Fruit fly (Drosophila melanogaster): ENCODE data around the gene stx.

The stx gene

DNA sequence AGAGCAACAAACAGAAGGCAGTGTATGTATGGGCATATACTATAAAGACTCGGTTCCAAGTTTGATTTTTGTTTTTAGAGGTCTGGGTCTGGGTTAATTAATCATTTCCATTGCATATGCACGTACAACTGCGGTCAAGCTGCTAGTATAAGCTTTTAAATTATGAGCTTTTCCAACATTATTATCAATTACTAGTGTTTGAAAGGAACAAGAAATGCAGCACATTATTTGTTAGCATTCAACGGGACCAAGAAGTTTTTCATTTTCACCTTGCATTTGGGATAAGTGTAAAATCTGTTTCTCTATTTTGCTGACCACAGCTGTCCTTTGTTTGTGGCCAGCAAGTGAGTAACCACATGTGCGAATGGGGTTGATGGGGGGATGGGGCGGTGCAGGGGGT lies 26.9 kb downstream of the stx start (continued):
- TF ChIP-seq lab (GFP tag; optimal IDR thresholded peaks at IDR 0.05) (peak; percentile 49), CG2678 (tag; optimal IDR thresholded peaks at IDR 0.05) (no peak), HHEX (GFP tag; optimal IDR thresholded peaks at IDR 0.05) (no peak), CG8359 (GFP tag; optimal IDR thresholded peaks at IDR 0.05; ENCODE audit: borderline replicate concordance) (no peak), Xbp1 (GFP tag; optimal IDR thresholded peaks at IDR 0.05) (peak; percentile 43), sens (GFP tag) (peak; percentile 71), sd (tag; optimal IDR thresholded peaks at IDR 0.05) (no peak), CG1024 (GFP tag; IDR thresholded peaks at IDR 0.05) (no peak), HLH3B (GFP tag; IDR thresholded peaks at IDR 0.05) (peak; percentile 64), Adf1 (GFP tag; IDR thresholded peaks at IDR 0.05) (no peak), tna (GFP tag; IDR thresholded peaks at IDR 0.05; ENCODE audit: partially characterized antibody) (no peak), sna (GFP tag; IDR thresholded peaks at IDR 0.05; ENCODE audit: partially characterized antibody) (no peak), toy (GFP tag; IDR thresholded peaks at IDR 0.05) (no peak), Hsf (GFP tag; optimal IDR thresholded peaks at IDR 0.05) (no peak), crol (GFP tag; IDR thresholded peaks at IDR 0.05) (no peak), CG31365 (tag; optimal IDR thresholded peaks at IDR 0.05) (no peak), chif (GFP tag; optimal IDR thresholded peaks at IDR 0.05) (no peak), CG30403 (GFP tag; optimal IDR thresholded peaks at IDR 0.05) (peak; percentile 30), sens-2 (GFP tag; IDR thresholded peaks at IDR 0.05) (peak; percentile 63), CG9437 (GFP tag; optimal IDR thresholded peaks at IDR 0.05) (peak; percentile 23), Vsx1 (GFP tag; optimal IDR thresholded peaks at IDR 0.05) (no peak), Dbx (GFP tag; IDR thresholded peaks at IDR 0.05) (no peak), CG7786 (GFP tag; optimal IDR thresholded peaks at IDR 0.05) (no peak), Hr39 (optimal IDR thresholded peaks at IDR 0.05) (no peak), bcd (GFP tag; optimal IDR thresholded peaks at IDR 0.05) (no peak), trem (tag; optimal IDR thresholded peaks at IDR 0.05) (no peak), zfh1 (GFP tag; IDR thresholded peaks at IDR 0.05) (peak; percentile 51; the same call in 1 of the 3 replicates), CG34224 (GFP tag; IDR thresholded peaks at IDR 0.05; ENCODE audit: partially characterized antibody) (no peak), CG4424 (GFP tag; optimal IDR thresholded peaks at IDR 0.05) (no peak), cato (GFP tag; optimal IDR thresholded peaks at IDR 0.05; ENCODE audit: borderline replicate concordance) (no peak), CG12219 (GFP tag; optimal IDR thresholded peaks at IDR 0.05) (peak; percentile 23), Myb (GFP tag; optimal IDR thresholded peaks at IDR 0.05) (no peak), dm (GFP tag; optimal IDR thresholded peaks at IDR 0.05) (no peak), CG18619 (GFP tag; optimal IDR thresholded peaks at IDR 0.05) (no peak), CG15696 (tag; optimal IDR thresholded peaks at IDR 0.05) (no peak), zen (tag; optimal IDR thresholded peaks at IDR 0.05) (no peak), Asciz (GFP tag; optimal IDR thresholded peaks at IDR 0.05) (peak; percentile 20), bigmax (GFP tag; optimal IDR thresholded peaks at IDR 0.05) (no peak), gce (GFP tag; IDR thresholded peaks at IDR 0.05) (0 out of 3 replicates have a peak, but pooled peaks have one; percentile 28), chn (GFP tag; optimal IDR thresholded peaks at IDR 0.05) (no peak), ham (GFP tag; IDR thresholded peaks at IDR 0.05) (no peak), Lim3 (GFP tag; IDR thresholded peaks at IDR 0.05) (no peak), CG8765 (GFP tag; IDR thresholded peaks at IDR 0.05) (no peak), D19B (GFP tag; optimal IDR thresholded peaks at IDR 0.05) (no peak), CG34376 (GFP tag; optimal IDR thresholded peaks at IDR 0.05) (no peak), Gug (GFP tag; IDR thresholded peaks at IDR 0.05) (no peak), Sry-δ (GFP tag; optimal IDR thresholded peaks at IDR 0.05) (no peak), luna (GFP tag; optimal IDR thresholded peaks at IDR 0.05) (no peak), org-1 (GFP tag; optimal IDR thresholded peaks at IDR 0.05) (peak; percentile 43), Bteb2 (GFP tag; optimal IDR thresholded peaks at IDR 0.05) (no peak), CG2889 (GFP tag; IDR thresholded peaks at IDR 0.05) (no peak), HLHmδ (GFP tag; optimal IDR thresholded peaks at IDR 0.05) (no peak)

Measured in whole organism, embryonic.